Fruit fly (Drosophila melanogaster): ENCODE data around the gene CG5500.

DNA sequence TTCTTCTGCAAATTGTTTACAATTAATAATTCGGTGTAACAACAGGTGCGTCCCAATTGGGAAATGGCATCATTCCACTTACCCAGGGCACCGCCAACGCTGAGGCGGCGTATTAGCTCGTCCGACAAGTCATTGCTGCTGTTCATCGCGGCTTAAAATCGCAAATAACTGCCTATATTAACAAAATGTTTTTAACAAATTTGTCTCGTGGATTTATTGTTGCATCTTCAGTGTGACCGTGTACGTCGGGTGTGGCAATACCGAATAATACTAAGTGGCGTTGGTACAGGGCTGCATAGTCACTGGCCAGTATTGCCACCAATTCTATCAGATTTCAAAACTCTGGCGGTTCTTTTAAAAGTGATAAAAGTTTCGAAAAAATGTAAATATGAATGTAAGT, 36.2 kb downstream of the CG5500 start, which contains the start of gene Ets97D:
- TF ChIP-seq fru (GFP tag; optimal IDR thresholded peaks at IDR 0.05) (no peak), jim (GFP tag; optimal IDR thresholded peaks at IDR 0.05) (no peak), dl (GFP tag; optimal IDR thresholded peaks at IDR 0.05; ENCODE audit: insufficient read depth in 1 of 2, partially characterized antibody in 2 of 2) (no peak), h (GFP tag; optimal IDR thresholded peaks at IDR 0.05) (no peak), Rel (GFP tag; optimal IDR thresholded peaks at IDR 0.05) (no peak), Rel (tag; optimal IDR thresholded peaks at IDR 0.05) (no peak), GATAd (GFP tag; optimal IDR thresholded peaks at IDR 0.05) (no peak), OdsH (GFP tag; optimal IDR thresholded peaks at IDR 0.05) (no peak), ey (GFP tag; optimal IDR thresholded peaks at IDR 0.05) (no peak), pan (optimal IDR thresholded peaks at IDR 0.05) (no peak), Abd-B (GFP tag; optimal IDR thresholded peaks at IDR 0.05) (no peak), dmrt93B (GFP tag; optimal IDR thresholded peaks at IDR 0.05) (no peak), Vsx2 (GFP tag; optimal IDR thresholded peaks at IDR 0.05; ENCODE audit: partially characterized antibody) (no peak), usp (GFP tag; optimal IDR thresholded peaks at IDR 0.05) (no peak)

Measured in whole organism, wandering third instar larva.